Worm (Caenorhabditis elegans) whole organism, late embryonic: Measurements from ENCODE around the gene srd-7.

ENCODE experiments used
- T23F11.4 ChIP-seq: fragments of 200-800 bp; sonication (Bioruptor generic); optimal IDR thresholded peaks from 2 replicates; lab custom pipeline; 2018; ENCODE audit warnings: mild to moderate bottlenecking, missing genetic modification characterization, missing compliant biosample characterization
- ama-1 ChIP-seq: fragments of 150-350 bp; optimal IDR thresholded peaks from 2 replicates; lab custom pipeline; 2014
- madf-2 ChIP-seq: sonication (generic microtip); optimal IDR thresholded peaks from 2 replicates; lab custom pipeline; 2017; ENCODE audit warnings: missing genetic modification characterization, missing compliant biosample characterization
- nfya-1 ChIP-seq: sonication (generic microtip); optimal IDR thresholded peaks from 2 replicates; lab custom pipeline; 2017; ENCODE audit warnings: missing genetic modification characterization, mild to moderate bottlenecking, missing compliant biosample characterization, antibody characterized with exemption, moderate library complexity
- nhr-11 ChIP-seq: fragments of 150-350 bp; optimal IDR thresholded peaks from 2 replicates; lab custom pipeline; 2014; ENCODE audit warnings: missing biosample characterization, missing genetic modification characterization
- pag-3 ChIP-seq: sonication (generic microtip); optimal IDR thresholded peaks from 2 replicates; lab custom pipeline; 2016; ENCODE audit warnings: missing compliant biosample characterization, missing genetic modification characterization, borderline replicate concordance
- pqm-1 ChIP-seq: sonication (generic microtip); optimal IDR thresholded peaks from 2 replicates; lab custom pipeline; 2016; ENCODE audit warnings: missing genetic modification characterization, missing compliant biosample characterization
- rnt-1 ChIP-seq: sonication (generic microtip); optimal IDR thresholded peaks from 2 replicates; lab custom pipeline; 2016; ENCODE audit warnings: missing genetic modification characterization, missing compliant biosample characterization
- unc-86 ChIP-seq: sonication (generic microtip); optimal IDR thresholded peaks from 2 replicates; lab custom pipeline; 2016; ENCODE audit warnings: missing genetic modification characterization, missing compliant biosample characterization
- ztf-16 ChIP-seq: sonication (generic microtip); optimal IDR thresholded peaks from 2 replicates; lab custom pipeline; 2017; ENCODE audit warnings: missing genetic modification characterization, missing compliant biosample characterization

DNA sequence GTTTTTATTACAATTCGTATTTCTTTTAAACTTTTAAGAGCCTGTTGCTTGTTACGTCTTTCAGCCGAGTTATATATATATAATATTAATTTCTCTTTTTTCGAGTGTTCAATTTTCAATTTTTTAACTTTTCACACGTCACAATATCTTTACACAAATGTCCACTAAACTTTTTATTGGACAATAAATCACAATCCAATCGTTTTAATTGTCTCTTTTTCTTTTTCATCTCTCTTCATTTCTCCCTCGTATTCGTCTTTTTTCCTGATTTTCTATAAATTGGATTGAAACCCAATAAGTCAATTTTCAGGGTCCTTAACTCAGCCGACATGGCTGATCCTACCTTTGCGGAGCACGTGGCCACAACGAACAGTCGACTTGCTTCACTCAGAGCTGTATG, 25.5 kb upstream of the srd-7 start, which contains the start of gene miz-1:
- no peak for TF ChIP-seq T23F11.4
- TF ChIP-seq ztf-16 (tag; lab: Kevin White, UChicago): no peak
- TF ChIP-seq nhr-11: no peak
- no peak for TF ChIP-seq pag-3 (tag; lab: Kevin White, UChicago)
- TF ChIP-seq pqm-1: no peak
- no peak for TF ChIP-seq ama-1 (lab: Kevin White, UChicago)
- no peak for TF ChIP-seq rnt-1 (tag; lab: Kevin White, UChicago)
- no peak for TF ChIP-seq madf-2 (tag; lab: Kevin White, UChicago)
- TF ChIP-seq nfya-1 (tag; lab: Kevin White, UChicago): no peak
- no peak for TF ChIP-seq unc-86
